Fruit fly (Drosophila melanogaster) whole organism, pupa: ENCODE results near the gene CG12171.

ENCODE experiments used
- CG10348 ChIP-seq: fragments of 200-800 bp; sonication (Bioruptor generic); IDR thresholded peaks from 2 replicates; pipeline ENCODE4 v1.3.6; 2022; ENCODE audit warnings: missing biosample characterization, missing genetic modification characterization
- CG12605 ChIP-seq: fragments of 200-800 bp; sonication (Bioruptor generic); IDR thresholded peaks from 2 replicates; pipeline ENCODE4 v1.3.6; 2022; ENCODE audit warnings: missing biosample characterization, missing genetic modification characterization
- CG13204 ChIP-seq: fragments of 200-800 bp; sonication (Bioruptor generic); optimal IDR thresholded peaks from 2 replicates; lab custom pipeline; 2018; ENCODE audit warnings: missing biosample characterization, mild to moderate bottlenecking, missing genetic modification characterization, moderate library complexity
- CG14655 ChIP-seq: fragments of 200-800 bp; sonication (Bioruptor generic); optimal IDR thresholded peaks from 3 replicates; lab custom pipeline; 2017; ENCODE audit warnings: mild to moderate bottlenecking, missing biosample characterization, missing genetic modification reagents, missing genetic modification characterization
- CG15710 ChIP-seq: fragments of 200-800 bp; sonication (Bioruptor generic); optimal IDR thresholded peaks from 2 replicates; lab custom pipeline; 2018; ENCODE audit warnings: missing biosample characterization, mild to moderate bottlenecking, missing genetic modification characterization, moderate library complexity
- CG17806 ChIP-seq: fragments of 200-800 bp; sonication (Bioruptor generic); optimal IDR thresholded peaks from 2 replicates; lab custom pipeline; 2018; ENCODE audit warnings: missing biosample characterization, mild to moderate bottlenecking, missing genetic modification characterization, moderate library complexity
- CG32121 ChIP-seq: fragments of 200-800 bp; sonication (Bioruptor generic); IDR thresholded peaks from 2 replicates; pipeline ENCODE4 v1.3.6; 2022; ENCODE audit warnings: missing biosample characterization, missing genetic modification characterization
- CG34367 ChIP-seq: fragments of 200-800 bp; sonication (Bioruptor generic); optimal IDR thresholded peaks from 2 replicates; lab custom pipeline; 2018; ENCODE audit warnings: missing biosample characterization, mild to moderate bottlenecking, missing genetic modification characterization
- CG4496 ChIP-seq: fragments of 200-800 bp; sonication (Bioruptor generic); IDR thresholded peaks from 3 replicates; pipeline ENCODE4 v1.3.6; 2022; ENCODE audit warnings: missing biosample characterization, missing genetic modification characterization
- CG8159 ChIP-seq: fragments of 200-800 bp; sonication (Bioruptor generic); optimal IDR thresholded peaks from 3 replicates; lab custom pipeline; 2018; ENCODE audit warnings: missing biosample characterization, mild to moderate bottlenecking, missing genetic modification characterization, moderate library complexity
- CG8301 ChIP-seq: fragments of 200-800 bp; sonication (Bioruptor generic); optimal IDR thresholded peaks from 2 replicates; lab custom pipeline; 2018; ENCODE audit warnings: missing biosample characterization, mild to moderate bottlenecking, missing genetic modification characterization
- CG9948 ChIP-seq: fragments of 200-800 bp; sonication (Bioruptor generic); optimal IDR thresholded peaks from 2 replicates; lab custom pipeline; 2018; ENCODE audit warnings: missing biosample characterization, mild to moderate bottlenecking, missing genetic modification characterization, moderate library complexity
- D1 ChIP-seq: fragments of 200-800 bp; sonication (Bioruptor generic); optimal IDR thresholded peaks from 2 replicates; lab custom pipeline; 2018; ENCODE audit warnings: missing biosample characterization, mild to moderate bottlenecking, missing genetic modification characterization, moderate library complexity
- EcR ChIP-seq: fragments of 200-800 bp; sonication (Bioruptor generic); optimal IDR thresholded peaks from 3 replicates; lab custom pipeline; 2019; ENCODE audit warnings: missing biosample characterization, missing genetic modification characterization, mild to moderate bottlenecking, moderate library complexity, missing genetic modification reagents
- Ets98B ChIP-seq: fragments of 200-800 bp; sonication (Bioruptor generic); IDR thresholded peaks from 2 replicates; pipeline ENCODE4 v1.3.6; 2022; ENCODE audit warnings: missing biosample characterization, missing genetic modification characterization
- Pif1A ChIP-seq: fragments of 200-800 bp; sonication (Bioruptor generic); optimal IDR thresholded peaks from 3 replicates; lab custom pipeline; 2016; ENCODE audit warnings: missing biosample characterization, missing genetic modification characterization
- Pif1B ChIP-seq: fragments of 200-800 bp; sonication (Bioruptor generic); optimal IDR thresholded peaks from 3 replicates; lab custom pipeline; 2016; ENCODE audit warnings: missing biosample characterization, missing genetic modification characterization
- Snoo ChIP-seq: fragments of 200-800 bp; sonication (Bioruptor generic); optimal IDR thresholded peaks from 3 replicates; lab custom pipeline; 2017; ENCODE audit warnings: missing biosample characterization, mild to moderate bottlenecking, missing genetic modification characterization, inconsistent platforms
- fd96Ca ChIP-seq: fragments of 200-800 bp; sonication (Bioruptor generic); IDR thresholded peaks from 3 replicates; pipeline ENCODE4 v1.3.6; 2022; ENCODE audit warnings: missing biosample characterization, missing genetic modification characterization
- gl ChIP-seq: fragments of 200-800 bp; sonication (Bioruptor generic); optimal IDR thresholded peaks from 2 replicates; lab custom pipeline; 2018; ENCODE audit warnings: missing biosample characterization, mild to moderate bottlenecking, missing genetic modification characterization
- rn ChIP-seq: fragments of 200-800 bp; sonication (Bioruptor generic); IDR thresholded peaks from 2 replicates; pipeline ENCODE4 v1.3.6; 2022; ENCODE audit warnings: missing biosample characterization, missing genetic modification characterization

CG12171 gene

DNA sequence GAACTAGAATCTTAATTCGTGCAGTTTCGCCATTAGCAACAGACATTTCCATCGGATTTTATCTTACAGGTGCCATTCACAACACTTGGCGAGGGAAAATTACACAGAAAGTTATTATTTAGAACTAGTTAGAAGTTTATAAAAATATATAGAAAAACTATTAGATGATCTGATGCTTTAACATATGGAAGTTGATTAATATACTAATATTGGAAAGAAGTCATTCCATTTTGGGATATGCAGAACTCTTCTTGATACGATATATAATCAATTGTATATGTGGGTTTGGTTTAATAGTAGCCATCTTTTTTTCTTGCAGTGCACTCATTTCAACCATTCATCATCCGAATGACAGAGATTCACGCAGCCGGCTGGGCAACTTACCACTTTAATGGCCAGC, 48.8 kb downstream of the CG12171 start:
- no peak for TF ChIP-seq CG12605 (GFP tag; lab: Robert Waterston, UW)
- TF ChIP-seq CG8301 (tag; lab: Kevin White, UChicago) = peak; percentile 54
- TF ChIP-seq EcR (GFP tag; lab: Kevin White, UChicago) = no peak
- TF ChIP-seq Pif1B = no peak
- TF ChIP-seq CG34367 (tag; lab: Kevin White, UChicago) = no peak

dm6 chr3R:5682921-5683748, 49.7 kb downstream of the CG12171 start:
- TF ChIP-seq D1 (tag; lab: Kevin White, UChicago) (no peak), CG10348 (GFP tag; lab: Robert Waterston, UW) (no peak), EcR (GFP tag; lab: Kevin White, UChicago) (no peak), CG4496 (peak; percentile 84), CG8159 (tag; lab: Kevin White, UChicago) (no peak), CG14655 (GFP tag; lab: Kevin White, UChicago) (peak; percentile 86), CG17806 (tag; lab: Kevin White, UChicago) (peak; percentile 40), Snoo (tag; lab: Kevin White, UChicago) (no peak), Ets98B (GFP tag; lab: Robert Waterston, UW) (peak; percentile 86), CG15710 (tag; lab: Kevin White, UChicago) (no peak), CG8301 (tag; lab: Kevin White, UChicago) (peak; percentile 85), CG32121 (GFP tag; lab: Robert Waterston, UW) (peak; percentile 79), CG12605 (GFP tag; lab: Robert Waterston, UW) (peak; percentile 71), Pif1A (GFP tag; lab: Kevin White, UChicago) (no peak), CG34367 (tag; lab: Kevin White, UChicago) (no peak), gl (tag; lab: Kevin White, UChicago) (no peak), fd96Ca (GFP tag; lab: Robert Waterston, UW) (peak; percentile 42; the same call in 1 of the 3 replicates), rn (GFP tag; lab: Robert Waterston, UW) (peak; percentile 40; the same call in 1 of the 2 replicates), Pif1B (peak; percentile 70), CG13204 (no peak), CG9948 (tag; lab: Kevin White, UChicago) (peak; percentile 37)
